Fruit fly (Drosophila melanogaster): ENCODE results near the gene Pld3.

dm6 chr2L:21196511-21196910 is 37.9 kb downstream of the Pld3 start:
- TF ChIP-seq CG5204 (GFP tag; optimal IDR thresholded peaks at IDR 0.05) (no peak), bab1 (GFP tag; optimal IDR thresholded peaks at IDR 0.05) (no peak), CG7101 (tag; optimal IDR thresholded peaks at IDR 0.05) (no peak), CG1620 (GFP tag; optimal IDR thresholded peaks at IDR 0.05) (no peak), Crg-1 (GFP tag; optimal IDR thresholded peaks at IDR 0.05) (no peak), Clk (GFP tag; optimal IDR thresholded peaks at IDR 0.05) (no peak), toe (GFP tag; optimal IDR thresholded peaks at IDR 0.05) (no peak), kay (GFP tag; ENCODE audit: borderline replicate concordance) (no peak), tj (GFP tag; optimal IDR thresholded peaks at IDR 0.05) (no peak), Mnt (GFP tag; optimal IDR thresholded peaks at IDR 0.05) (no peak), Hr96 (GFP tag; optimal IDR thresholded peaks at IDR 0.05) (no peak), pad (GFP tag; optimal IDR thresholded peaks at IDR 0.05) (no peak), CG11617 (GFP tag; optimal IDR thresholded peaks at IDR 0.05) (no peak)
